Worm (Caenorhabditis elegans): ENCODE measurements around the gene B0024.13.

ce11 chrV:10319434-10319833, 1.1 kb upstream of the B0024.13 start, which contains the start of gene B0024.11:
- TF ChIP-seq madf-6 (GFP tag; IDR thresholded peaks at IDR 0.05): no peak
- no peak for TF ChIP-seq lag-1 (GFP tag; IDR thresholded peaks at IDR 0.05)
- no peak for TF ChIP-seq egl-44 (GFP tag; IDR thresholded peaks at IDR 0.05)
- TF ChIP-seq ccch-3 (GFP tag; optimal IDR thresholded peaks at IDR 0.05): no peak
